Worm (Caenorhabditis elegans) whole organism, mixed stage, embryonic: ENCODE measurements around the gene K10D11.2.

Experiments
- bed-3 ChIP-seq: fragments of 200-800 bp; sonication (Bioruptor generic); optimal IDR thresholded peaks from 3 replicates; lab custom pipeline; 2018; ENCODE audit warnings: mild to moderate bottlenecking, missing genetic modification characterization, moderate library complexity, missing compliant biosample characterization
- blmp-1 ChIP-seq: fragments of 150-350 bp; optimal IDR thresholded peaks from 2 replicates; lab custom pipeline; 2014; ENCODE audit warnings: missing biosample characterization, missing genetic modification characterization
- ceh-39 ChIP-seq: fragments of 150-350 bp; optimal IDR thresholded peaks from 2 replicates; lab custom pipeline; 2014; ENCODE audit warnings: missing biosample characterization, missing genetic modification characterization
- ceh-43 ChIP-seq: fragments of 200-800 bp; sonication (Bioruptor generic); optimal IDR thresholded peaks from 2 replicates; lab custom pipeline; 2018; ENCODE audit warnings: mild to moderate bottlenecking, missing genetic modification characterization, moderate library complexity, missing compliant biosample characterization
- ceh-83 ChIP-seq: fragments of 200-800 bp; sonication (Bioruptor generic); optimal IDR thresholded peaks from 2 replicates; lab custom pipeline; 2018; ENCODE audit warnings: mild to moderate bottlenecking, missing genetic modification characterization, missing compliant biosample characterization
- ces-1 ChIP-seq: fragments of 150-350 bp; optimal IDR thresholded peaks from 2 replicates; lab custom pipeline; 2014; ENCODE audit warnings: missing biosample characterization, missing genetic modification reagents, missing genetic modification characterization
- cnd-1 ChIP-seq: fragments of 200-800 bp; sonication (Bioruptor generic); optimal IDR thresholded peaks from 2 replicates; lab custom pipeline; 2018; ENCODE audit warnings: mild to moderate bottlenecking, missing genetic modification characterization, missing compliant biosample characterization
- drap-1 ChIP-seq: fragments of 200-800 bp; sonication (Bioruptor generic); optimal IDR thresholded peaks from 3 replicates; lab custom pipeline; 2018; ENCODE audit warnings: mild to moderate bottlenecking, missing genetic modification characterization, missing compliant biosample characterization
- elt-1 ChIP-seq: sonication (generic microtip); optimal IDR thresholded peaks from 2 replicates; lab custom pipeline; 2017; ENCODE audit warnings: missing genetic modification characterization, mild to moderate bottlenecking, missing compliant biosample characterization, antibody characterized with exemption, moderate library complexity, borderline replicate concordance; ENCODE audit not compliant: insufficient read depth
- elt-3 ChIP-seq: fragments of 150-350 bp; optimal IDR thresholded peaks from 2 replicates; lab custom pipeline; 2014; ENCODE audit warnings: missing biosample characterization, missing genetic modification characterization
- flh-1 ChIP-seq: fragments of 200-800 bp; sonication (Bioruptor generic); optimal IDR thresholded peaks from 2 replicates; lab custom pipeline; 2018; ENCODE audit warnings: mild to moderate bottlenecking, missing genetic modification characterization, moderate library complexity, missing compliant biosample characterization
- hlh-1 ChIP-seq: fragments of 150-350 bp; optimal IDR thresholded peaks from 2 replicates; lab custom pipeline; 2014; ENCODE audit warnings: missing biosample characterization, missing genetic modification reagents, missing genetic modification characterization
- lin-13 ChIP-seq: fragments of 150-350 bp; optimal IDR thresholded peaks from 2 replicates; lab custom pipeline; 2014; ENCODE audit warnings: missing biosample characterization, missing genetic modification characterization
- lin-32 ChIP-seq: fragments of 200-800 bp; sonication (Bioruptor generic); optimal IDR thresholded peaks from 2 replicates; lab custom pipeline; 2018; ENCODE audit warnings: mild to moderate bottlenecking, missing genetic modification characterization, missing compliant biosample characterization
- lsy-2 ChIP-seq: fragments of 150-350 bp; optimal IDR thresholded peaks from 2 replicates; lab custom pipeline; 2014; ENCODE audit warnings: missing biosample characterization, missing genetic modification characterization
- mab-5 ChIP-seq: fragments of 150-350 bp; optimal IDR thresholded peaks from 2 replicates; lab custom pipeline; 2014; ENCODE audit warnings: missing biosample characterization, missing genetic modification characterization
- mep-1 ChIP-seq: fragments of 150-350 bp; optimal IDR thresholded peaks from 2 replicates; lab custom pipeline; 2017; ENCODE audit warnings: missing biosample characterization, missing genetic modification reagents, missing genetic modification characterization, inconsistent platforms
- mls-2 ChIP-seq: sonication (generic microtip); optimal IDR thresholded peaks from 2 replicates; lab custom pipeline; 2016; ENCODE audit warnings: mild to moderate bottlenecking, missing genetic modification characterization, moderate library complexity, missing compliant biosample characterization
- nhr-237 ChIP-seq: fragments of 150-350 bp; optimal IDR thresholded peaks from 2 replicates; lab custom pipeline; 2014; ENCODE audit warnings: missing biosample characterization, missing genetic modification characterization
- nhr-28 ChIP-seq: fragments of 150-350 bp; optimal IDR thresholded peaks from 2 replicates; lab custom pipeline; 2014; ENCODE audit warnings: missing biosample characterization, missing genetic modification characterization
- nhr-76 ChIP-seq: sonication (generic microtip); optimal IDR thresholded peaks from 2 replicates; lab custom pipeline; 2017; ENCODE audit warnings: missing biosample characterization, missing genetic modification characterization
- snpc-4 ChIP-seq: fragments of 150-350 bp; optimal IDR thresholded peaks from 2 replicates; lab custom pipeline; 2014; ENCODE audit warnings: missing biosample characterization, missing genetic modification characterization
- tbx-8 ChIP-seq: fragments of 200-800 bp; sonication (Bioruptor generic); optimal IDR thresholded peaks from 2 replicates; lab custom pipeline; 2018; ENCODE audit warnings: mild to moderate bottlenecking, missing genetic modification characterization, moderate library complexity, missing compliant biosample characterization
- unc-120 ChIP-seq: sonication (generic microtip); optimal IDR thresholded peaks from 2 replicates; lab custom pipeline; 2017; ENCODE audit warnings: missing genetic modification characterization, missing compliant biosample characterization; ENCODE audit not compliant: poor library complexity, severe bottlenecking
- unc-39 ChIP-seq: fragments of 150-350 bp; optimal IDR thresholded peaks from 2 replicates; lab custom pipeline; 2014; ENCODE audit warnings: missing biosample characterization, missing genetic modification characterization
- unc-62 ChIP-seq: fragments of 150-350 bp; optimal IDR thresholded peaks from 2 replicates; lab custom pipeline; 2014; ENCODE audit warnings: missing biosample characterization, missing genetic modification reagents, missing genetic modification characterization
- ztf-11 ChIP-seq: fragments of 150-350 bp; optimal IDR thresholded peaks from 2 replicates; lab custom pipeline; 2014; ENCODE audit warnings: missing biosample characterization, missing genetic modification characterization

The K10D11.2 gene

ce11 chrIV:12965074-12965473 is 13.7 kb upstream of the K10D11.2 start, which contains the start of gene dod-22:
TSS of gene dod-22 (plus strand) at chrIV:12965374.
- TF ChIP-seq ceh-83 (GFP tag; lab: Kevin White, UChicago), result no peak
- no peak for TF ChIP-seq flh-1
- TF ChIP-seq blmp-1, result no peak
- no peak for TF ChIP-seq ceh-43 (GFP tag; lab: Kevin White, UChicago)
- TF ChIP-seq ztf-11 (tag; lab: Kevin White, UChicago), result no peak
- no peak for TF ChIP-seq nhr-76 (tag; lab: Kevin White, UChicago)
- no peak for TF ChIP-seq lsy-2
- no peak for TF ChIP-seq nhr-28 (tag; lab: Kevin White, UChicago)

- TF ChIP-seq ceh-39 (tag; lab: Kevin White, UChicago), result no peak
- TF ChIP-seq bed-3, result no peak
- TF ChIP-seq ceh-43 (GFP tag; lab: Kevin White, UChicago), result no peak
- TF ChIP-seq ztf-11 (tag; lab: Kevin White, UChicago), result no peak
Observed at ce11 chrIV:12967303-12967702, 11.5 kb upstream of the K10D11.2 start.

DNA sequence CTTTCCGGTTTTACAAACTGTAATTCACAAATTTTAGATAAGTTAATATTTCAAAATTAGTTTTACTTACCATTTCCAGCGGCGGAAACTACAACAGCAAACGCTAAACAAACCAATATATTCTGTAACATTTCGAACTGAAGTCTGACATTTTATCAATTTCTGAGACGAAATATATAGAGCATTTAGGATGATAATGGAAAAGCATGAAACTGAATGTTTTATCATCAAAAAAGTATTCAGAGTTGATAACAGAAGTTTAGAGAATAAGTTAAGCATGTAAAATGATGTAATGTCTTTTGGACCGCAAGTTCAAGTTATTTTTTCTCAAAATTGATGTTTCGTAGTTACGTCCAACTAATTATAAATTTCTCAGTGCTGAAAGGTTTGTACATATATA is 9.6 kb upstream of the K10D11.2 start, which contains the start of gene F55G11.2:
TSS of gene F55G11.2 (minus strand) at position 149 of the 400 bp plus-strand sequence.
- TF ChIP-seq unc-62 (GFP tag; lab: Kevin White, UChicago) (no peak), elt-1 (tag; lab: Kevin White, UChicago) (no peak), blmp-1 (no peak)
- TF ChIP-seq, all 35 proteins: peak for 0

DNA sequence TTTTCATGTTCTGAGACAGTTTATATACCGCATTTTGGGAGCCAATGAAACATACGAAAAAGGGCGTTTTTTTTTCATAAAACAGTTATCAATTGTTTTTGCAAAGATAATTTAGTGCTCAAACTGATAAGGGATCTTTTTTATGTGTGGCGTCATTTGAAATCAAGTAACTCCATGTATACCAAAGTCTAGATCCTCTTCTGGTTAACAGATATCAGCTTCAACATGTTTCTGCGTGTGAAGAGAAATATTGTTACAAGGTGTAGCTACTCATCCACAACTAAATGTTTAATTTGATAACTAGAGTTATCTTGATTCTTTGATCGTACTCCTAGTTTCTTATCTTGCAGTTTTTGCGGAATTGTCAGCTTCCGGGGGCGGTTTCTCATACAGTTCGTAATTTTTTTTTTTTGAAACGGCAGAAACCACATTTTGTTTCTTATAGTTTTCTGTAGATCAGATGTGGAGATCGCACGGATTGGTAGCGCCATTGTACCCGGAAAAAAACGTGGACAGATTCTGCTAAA is 6.7 kb upstream of the K10D11.2 start:
- TF ChIP-seq hlh-1 (tag; lab: Kevin White, UChicago) (no peak), bed-3 (no peak), ceh-43 (GFP tag; lab: Kevin White, UChicago) (no peak), cnd-1 (tag; lab: Kevin White, UChicago) (no peak), ceh-83 (GFP tag; lab: Kevin White, UChicago) (no peak), unc-120 (tag; lab: Kevin White, UChicago) (no peak)

ce11 chrIV:12972780-12973179 is 6.0 kb upstream of the K10D11.2 start:
- no peak for TF ChIP-seq lsy-2
- TF ChIP-seq ztf-11 (tag; lab: Kevin White, UChicago), result no peak
- no peak for TF ChIP-seq snpc-4 (tag; lab: Kevin White, UChicago)
- TF ChIP-seq bed-3, result no peak
- TF ChIP-seq blmp-1, result no peak
- no peak for TF ChIP-seq flh-1
- TF ChIP-seq mep-1, result no peak
- TF ChIP-seq, all 35 proteins: peak for 0

DNA sequence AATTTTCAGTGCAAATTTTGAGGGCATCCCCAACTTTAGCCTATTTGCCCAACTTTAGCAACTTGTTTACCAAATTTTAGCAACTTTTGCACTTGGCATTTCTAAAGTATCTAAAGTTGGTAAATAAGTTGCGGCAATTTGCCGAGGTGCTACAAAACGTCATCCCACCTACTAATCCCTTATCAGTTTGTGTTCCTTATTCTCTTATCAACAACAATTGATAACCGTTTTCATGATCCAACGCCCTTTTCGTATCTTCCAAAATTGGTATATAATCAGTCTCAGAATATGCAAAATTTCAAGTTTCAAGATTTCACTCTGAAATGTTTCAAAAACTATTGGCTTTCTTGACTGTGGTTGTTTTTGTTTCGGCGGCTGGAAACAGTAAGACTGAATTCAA is 5.5 kb upstream of the K10D11.2 start, which contains the start of gene F55G11.4:
TSS of gene F55G11.4 (plus strand) at position 289 of the 400 bp plus-strand sequence.
- no peak for TF ChIP-seq ces-1 (GFP tag; lab: Kevin White, UChicago)
- no peak for TF ChIP-seq ceh-83 (GFP tag; lab: Kevin White, UChicago)
- TF ChIP-seq mep-1, result no peak
- no peak for TF ChIP-seq elt-1 (tag; lab: Kevin White, UChicago)
- no peak for TF ChIP-seq ceh-39 (tag; lab: Kevin White, UChicago)
- TF ChIP-seq, all 35 proteins: peak for 0

DNA sequence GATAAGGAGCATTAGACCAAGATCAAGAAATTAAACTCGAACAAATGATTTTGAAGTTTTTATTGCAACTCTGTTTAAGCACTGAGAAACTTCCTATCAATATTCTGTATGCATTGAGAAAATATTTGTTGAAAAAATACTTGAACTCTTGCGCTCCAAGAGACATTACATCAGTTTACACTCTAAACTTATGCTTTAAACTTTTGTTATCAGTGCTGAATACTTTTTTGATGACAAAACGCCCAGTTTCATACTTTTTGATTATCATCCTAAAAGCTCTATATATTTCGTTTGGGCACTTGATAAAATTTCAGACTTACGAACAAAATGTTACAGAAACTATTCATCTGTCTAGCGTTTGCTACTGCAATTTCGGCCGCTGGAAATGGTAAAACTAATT is 2.8 kb upstream of the K10D11.2 start, which contains the start of gene dod-17:
TSS of gene dod-17 (plus strand) at position 323 of the 400 bp plus-strand sequence.
- TF ChIP-seq lsy-2 (no peak), mls-2 (tag; lab: Kevin White, UChicago) (no peak), nhr-76 (tag; lab: Kevin White, UChicago) (no peak), ceh-43 (GFP tag; lab: Kevin White, UChicago) (no peak), mab-5 (no peak), flh-1 (no peak), unc-120 (tag; lab: Kevin White, UChicago) (no peak), unc-39 (tag; lab: Kevin White, UChicago) (no peak), lin-32 (GFP tag; lab: Kevin White, UChicago) (no peak), elt-3 (tag; lab: Kevin White, UChicago) (no peak), ceh-39 (tag; lab: Kevin White, UChicago) (no peak), nhr-237 (no peak), mep-1 (no peak), tbx-8 (GFP tag; lab: Kevin White, UChicago) (no peak), drap-1 (GFP tag; lab: Kevin White, UChicago) (no peak), nhr-28 (tag; lab: Kevin White, UChicago) (no peak), lin-13 (no peak), unc-62 (GFP tag; lab: Kevin White, UChicago) (no peak), ceh-83 (GFP tag; lab: Kevin White, UChicago) (no peak)
- TF ChIP-seq, all 35 proteins: peak for 0
